Fruit fly (Drosophila melanogaster) whole organism, wandering third instar larva: Measurements from ENCODE around the gene Cyp9f2.

Experiments
- Abd-B ChIP-seq: fragments of >200 bp; optimal IDR thresholded peaks from 2 replicates; lab custom pipeline; 2017; ENCODE audit warnings: missing biosample characterization, missing genetic modification characterization
- CG32264 ChIP-seq: fragments of 200-800 bp; sonication (Bioruptor generic); optimal IDR thresholded peaks from 2 replicates; lab custom pipeline; 2016; ENCODE audit warnings: missing biosample characterization, missing genetic modification characterization
- Jra ChIP-seq: sonication (Bioruptor generic); optimal IDR thresholded peaks from 2 replicates; lab custom pipeline; 2016; ENCODE audit warnings: missing biosample characterization, missing genetic modification characterization
- Vsx2 ChIP-seq: fragments of 200-300, 225-300 bp; sonication (Bioruptor generic); optimal IDR thresholded peaks from 2 replicates; lab custom pipeline; 2018; ENCODE audit warnings: missing biosample characterization, missing genetic modification characterization; ENCODE audit not compliant: partially characterized antibody
- h ChIP-seq: fragments of 200-800 bp; sonication (Bioruptor generic); optimal IDR thresholded peaks from 3 replicates; lab custom pipeline; 2016; ENCODE audit warnings: missing biosample characterization, mild to moderate bottlenecking, missing genetic modification characterization
- jim ChIP-seq: fragments of 175-275, 200-325 bp; sonication (Bioruptor generic); optimal IDR thresholded peaks from 2 replicates; lab custom pipeline; 2016; ENCODE audit warnings: missing biosample characterization, mild to moderate bottlenecking, missing genetic modification characterization
- lola ChIP-seq: fragments of >200 bp; optimal IDR thresholded peaks from 2 replicates; lab custom pipeline; 2017; ENCODE audit warnings: missing biosample characterization, missing genetic modification characterization

dm6 chr3R:12439039-12439400 is 33.2 kb upstream of the Cyp9f2 start, which contains the start of the genes CG17207 and CG46427:
- TF ChIP-seq lola (GFP tag; lab: Kevin White, UChicago) (no peak), Jra (GFP tag; lab: Kevin White, UChicago) (no peak), Abd-B (GFP tag; lab: Kevin White, UChicago) (no peak), jim (GFP tag; lab: Kevin White, UChicago) (no peak), CG32264 (GFP tag; lab: Kevin White, UChicago) (no peak), Vsx2 (GFP tag; lab: Kevin White, UChicago) (no peak), h (GFP tag; lab: Kevin White, UChicago) (no peak)
